Worm (Caenorhabditis elegans) whole organism, young adult: Measurements from ENCODE around the gene ZC487.1.

Experiments used
- F52B5.7 ChIP-seq: sonication (generic microtip); optimal IDR thresholded peaks from 2 replicates; lab custom pipeline; 2016; ENCODE audit warnings: mild to moderate bottlenecking, missing genetic modification characterization, missing compliant biosample characterization
- bed-2 ChIP-seq: fragments of 200-800 bp; sonication (Bioruptor generic); IDR thresholded peaks from 2 replicates; pipeline ENCODE4 v1.3.6; 2022; ENCODE audit warnings: missing genetic modification reagents, missing genetic modification characterization, missing compliant biosample characterization
- nfyb-1 ChIP-seq: fragments of 200-800 bp; sonication (Bioruptor generic); IDR thresholded peaks from 2 replicates; pipeline ENCODE4 v1.3.6; 2022; ENCODE audit warnings: missing genetic modification reagents, missing genetic modification characterization, missing compliant biosample characterization
- pha-4 ChIP-seq: fragments of 150-350 bp; sonication (generic microtip); optimal IDR thresholded peaks from 2 replicates; lab custom pipeline; 2014; ENCODE audit warnings: missing biosample characterization, missing genetic modification reagents, missing genetic modification characterization

DNA sequence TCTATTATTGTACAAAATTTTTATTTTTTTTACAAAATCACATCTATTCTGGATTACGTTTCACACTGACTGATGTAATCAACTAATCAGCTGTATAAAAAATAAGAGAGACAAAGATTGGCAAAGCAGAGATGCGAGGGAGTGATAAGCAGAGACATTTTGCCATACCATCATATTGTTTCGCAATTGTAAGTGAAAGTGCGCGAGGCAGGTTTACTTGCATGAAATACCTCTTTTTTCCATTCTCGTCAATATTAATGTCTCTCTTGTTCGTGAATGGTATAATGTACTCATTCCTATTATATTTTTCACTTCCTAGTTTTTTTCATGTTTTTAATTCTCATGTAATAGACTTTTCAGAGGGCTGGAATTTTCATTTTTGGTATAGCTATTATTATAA lies 9.6 kb downstream of the ZC487.1 start:
- TF ChIP-seq bed-2 (GFP tag; lab: Robert Waterston, UW) (no peak), nfyb-1 (GFP tag; lab: Robert Waterston, UW) (no peak), F52B5.7 (tag; lab: Kevin White, UChicago) (no peak), pha-4 (tag; lab: Kevin White, UChicago) (no peak)
